Fruit fly (Drosophila melanogaster) whole organism, adult: ENCODE data around the gene PGRP-LC.

Experiments used
- CG11617 ChIP-seq: fragments of 200-800 bp; sonication (Bioruptor generic); optimal IDR thresholded peaks from 2 replicates; lab custom pipeline; 2017; ENCODE audit warnings: mild to moderate bottlenecking, missing biosample characterization, missing genetic modification reagents, missing genetic modification characterization
- CG12768 ChIP-seq: fragments of 200-800 bp; sonication (Bioruptor generic); optimal IDR thresholded peaks from 2 replicates; lab custom pipeline; 2017; ENCODE audit warnings: missing biosample characterization, missing genetic modification characterization, mild to moderate bottlenecking, moderate library complexity, missing genetic modification reagents
- CG14711 ChIP-seq: fragments of 200-800 bp; sonication (Bioruptor generic); optimal IDR thresholded peaks from 2 replicates; lab custom pipeline; 2018; ENCODE audit warnings: missing biosample characterization, mild to moderate bottlenecking, missing genetic modification characterization, moderate library complexity
- CG1620 ChIP-seq: fragments of 200-800 bp; sonication (Bioruptor generic); optimal IDR thresholded peaks from 2 replicates; lab custom pipeline; 2016; ENCODE audit warnings: missing biosample characterization, missing genetic modification characterization
- CG33017 ChIP-seq: fragments of 200-800 bp; sonication (Bioruptor generic); optimal IDR thresholded peaks from 2 replicates; lab custom pipeline; 2018; ENCODE audit warnings: missing biosample characterization, mild to moderate bottlenecking, missing genetic modification characterization, moderate library complexity
- CG5204 ChIP-seq: fragments of 200-800 bp; sonication (Bioruptor generic); optimal IDR thresholded peaks from 2 replicates; lab custom pipeline; 2016; ENCODE audit warnings: missing biosample characterization, missing genetic modification characterization
- CG7045 ChIP-seq: fragments of 200-800 bp; sonication (Bioruptor generic); optimal IDR thresholded peaks from 2 replicates; lab custom pipeline; 2017; ENCODE audit warnings: missing biosample characterization, mild to moderate bottlenecking, missing genetic modification characterization
- CG7101 ChIP-seq: fragments of 200-800 bp; sonication (Bioruptor generic); optimal IDR thresholded peaks from 2 replicates; lab custom pipeline; 2018; ENCODE audit warnings: missing biosample characterization, mild to moderate bottlenecking, missing genetic modification characterization, moderate library complexity
- Clk ChIP-seq: fragments of 200-800 bp; sonication (Bioruptor generic); optimal IDR thresholded peaks from 2 replicates; lab custom pipeline; 2017; ENCODE audit warnings: missing biosample characterization, missing genetic modification characterization
- Crg-1 ChIP-seq: fragments of 200-800 bp; sonication (Bioruptor generic); optimal IDR thresholded peaks from 2 replicates; lab custom pipeline; 2016; ENCODE audit warnings: missing biosample characterization, missing genetic modification characterization
- Hr96 ChIP-seq: fragments of 200-800 bp; sonication (Bioruptor generic); optimal IDR thresholded peaks from 2 replicates; lab custom pipeline; 2016; ENCODE audit warnings: missing biosample characterization, missing genetic modification characterization
- Mnt ChIP-seq: fragments of 200-800 bp; sonication (Bioruptor generic); optimal IDR thresholded peaks from 2 replicates; lab custom pipeline; 2016; ENCODE audit warnings: missing biosample characterization, mild to moderate bottlenecking, missing genetic modification characterization
- bab1 ChIP-seq: fragments of 200-800 bp; sonication (Bioruptor generic); optimal IDR thresholded peaks from 3 replicates; lab custom pipeline; 2019; ENCODE audit warnings: missing biosample characterization, mild to moderate bottlenecking, missing genetic modification characterization, moderate library complexity
- cic ChIP-seq: fragments of 200-800 bp; sonication (Bioruptor generic); optimal IDR thresholded peaks from 2 replicates; lab custom pipeline; 2017; ENCODE audit warnings: missing biosample characterization, mild to moderate bottlenecking, missing genetic modification characterization, moderate library complexity
- cnc ChIP-seq, 2 experiments: fragments of >200 bp; optimal IDR thresholded peaks; 2 replicates each; lab custom pipeline; 2017
- kay ChIP-seq: fragments of 200-800 bp; sonication (Bioruptor generic); peaks from one replicate; lab custom pipeline; 2016; ENCODE audit warnings: missing biosample characterization, missing genetic modification characterization, borderline replicate concordance
- ovo ChIP-seq: fragments of 200-800 bp; sonication (Bioruptor generic); optimal IDR thresholded peaks from 2 replicates; lab custom pipeline; 2016; ENCODE audit warnings: missing biosample characterization, missing genetic modification characterization
- pad ChIP-seq: fragments of 200-800 bp; sonication (Bioruptor generic); optimal IDR thresholded peaks from 3 replicates; lab custom pipeline; 2017; ENCODE audit warnings: missing biosample characterization, missing genetic modification characterization, mild to moderate bottlenecking, moderate library complexity, missing genetic modification reagents
- tj ChIP-seq: fragments of 200-800 bp; sonication (Bioruptor generic); optimal IDR thresholded peaks from 3 replicates; lab custom pipeline; 2017; ENCODE audit warnings: missing biosample characterization, mild to moderate bottlenecking, missing genetic modification characterization, moderate library complexity
- toe ChIP-seq: fragments of 200-800 bp; sonication (Bioruptor generic); optimal IDR thresholded peaks from 2 replicates; lab custom pipeline; 2016; ENCODE audit warnings: missing biosample characterization, missing genetic modification characterization

PGRP-LC gene

dm6 chr3L:9357830-9358712, 19.5 kb downstream of the PGRP-LC start:
- TF ChIP-seq Mnt (GFP tag; lab: Kevin White, UChicago) (peak; percentile 76), cic (peak; percentile 99), ovo (GFP tag; lab: Kevin White, UChicago) (peak; percentile 92), toe (GFP tag; lab: Kevin White, UChicago) (no peak), Hr96 (no peak), CG33017 (no peak), cnc (optimal IDR thresholded peaks at IDR 0.05; lab: Kevin White, UChicago) (no peak), pad (GFP tag; lab: Kevin White, UChicago) (peak; percentile 65), CG7101 (no peak), CG12768 (no peak), Clk (no peak), Crg-1 (GFP tag; lab: Kevin White, UChicago) (no peak), CG7045 (GFP tag; lab: Kevin White, UChicago) (no peak), CG14711 (no peak), kay (GFP tag; lab: Kevin White, UChicago) (no peak), CG11617 (GFP tag; lab: Kevin White, UChicago) (no peak), CG1620 (GFP tag; lab: Kevin White, UChicago) (no peak), CG5204 (GFP tag; lab: Kevin White, UChicago) (no peak), tj (GFP tag; lab: Kevin White, UChicago) (peak; percentile 76), bab1 (GFP tag; lab: Kevin White, UChicago) (no peak)

dm6 chr3L:9358713-9359040, 20.1 kb downstream of the PGRP-LC start, which contains the start of the genes UGP and Svip:
Gene UGP, minus strand, starts transcription at chr3L:9358935.
Gene Svip, plus strand, starts transcription at chr3L:9358999.
- TF ChIP-seq Mnt (GFP tag; lab: Kevin White, UChicago) (peak; percentile 49), CG5204 (GFP tag; lab: Kevin White, UChicago) (no peak), CG7101 (peak; percentile 38), cic (no peak), CG14711 (peak; percentile 63), CG1620 (GFP tag; lab: Kevin White, UChicago) (no peak), Clk (no peak), Hr96 (no peak), Crg-1 (GFP tag; lab: Kevin White, UChicago) (no peak), toe (GFP tag; lab: Kevin White, UChicago) (no peak), cnc (optimal IDR thresholded peaks at IDR 0.05; lab: Kevin White, UChicago) (no peak), bab1 (GFP tag; lab: Kevin White, UChicago) (peak; percentile 65), kay (GFP tag; lab: Kevin White, UChicago) (peak; percentile 76), ovo (GFP tag; lab: Kevin White, UChicago) (no peak), CG11617 (GFP tag; lab: Kevin White, UChicago) (peak; percentile 26), CG7045 (GFP tag; lab: Kevin White, UChicago) (peak; percentile 14), CG12768 (no peak), tj (GFP tag; lab: Kevin White, UChicago) (peak; percentile 30), pad (GFP tag; lab: Kevin White, UChicago) (no peak), CG33017 (no peak)

dm6 chr3L:9360217-9360692, 21.6 kb downstream of the PGRP-LC start, which contains the start of gene Pdxk:
Gene Pdxk, plus strand, starts transcription at chr3L:9360316.
- TF ChIP-seq CG5204 (GFP tag; lab: Kevin White, UChicago) (no peak), CG1620 (GFP tag; lab: Kevin White, UChicago) (no peak), bab1 (GFP tag; lab: Kevin White, UChicago) (peak; percentile 39), tj (GFP tag; lab: Kevin White, UChicago) (peak; percentile 35), CG12768 (peak; percentile 18), cnc (optimal IDR thresholded peaks at IDR 0.05; lab: Kevin White, UChicago) (peak in 1 of 2 experiments; percentile 3), pad (GFP tag; lab: Kevin White, UChicago) (peak; percentile 50), cic (peak; percentile 94), CG14711 (peak; percentile 23), Hr96 (no peak), CG7045 (GFP tag; lab: Kevin White, UChicago) (peak; percentile 1), CG33017 (peak; percentile 69), kay (GFP tag; lab: Kevin White, UChicago) (no peak), Mnt (GFP tag; lab: Kevin White, UChicago) (peak; percentile 41), ovo (GFP tag; lab: Kevin White, UChicago) (peak; percentile 21), CG11617 (GFP tag; lab: Kevin White, UChicago) (peak; percentile 51), CG7101 (peak; percentile 49), toe (GFP tag; lab: Kevin White, UChicago) (peak; percentile 46)

- TF ChIP-seq Hr96 (no peak), bab1 (GFP tag; lab: Kevin White, UChicago) (no peak), Crg-1 (GFP tag; lab: Kevin White, UChicago) (no peak), CG5204 (GFP tag; lab: Kevin White, UChicago) (no peak), pad (GFP tag; lab: Kevin White, UChicago) (no peak), Mnt (GFP tag; lab: Kevin White, UChicago) (no peak), CG12768 (peak; percentile 60), CG7045 (GFP tag; lab: Kevin White, UChicago) (peak; percentile 55), CG1620 (GFP tag; lab: Kevin White, UChicago) (no peak), CG33017 (peak; percentile 79), CG14711 (no peak), Clk (no peak), cnc (optimal IDR thresholded peaks at IDR 0.05; lab: Kevin White, UChicago) (no peak), CG11617 (GFP tag; lab: Kevin White, UChicago) (peak; percentile 30), toe (GFP tag; lab: Kevin White, UChicago) (no peak), cic (peak; percentile 88), ovo (GFP tag; lab: Kevin White, UChicago) (no peak), tj (GFP tag; lab: Kevin White, UChicago) (no peak), kay (GFP tag; lab: Kevin White, UChicago) (peak; percentile 94), CG7101 (peak; percentile 42)
Observed at dm6 chr3L:9361894-9362293, 23.3 kb downstream of the PGRP-LC start, which contains the start of gene CG34456. Gene CG34456, plus strand, starts transcription at chr3L:9362108.
